Worm (Caenorhabditis elegans) whole organism, young adult: ENCODE measurements around the gene ruvb-1.

Experiments
- B0261.1 ChIP-seq: sonication (generic microtip); optimal IDR thresholded peaks from 2 replicates; lab custom pipeline; 2016; ENCODE audit warnings: mild to moderate bottlenecking, missing genetic modification characterization, moderate library complexity, missing compliant biosample characterization
- D2030.7 ChIP-seq: fragments of 200-800 bp; sonication (Bioruptor generic); IDR thresholded peaks from 2 replicates; pipeline ENCODE4 v1.3.6; 2022; ENCODE audit warnings: missing genetic modification reagents, missing genetic modification characterization, missing compliant biosample characterization
- F39B2.1 ChIP-seq: fragments of 200-800 bp; sonication (Bioruptor generic); IDR thresholded peaks from 2 replicates; pipeline ENCODE4 v1.3.6; 2022; ENCODE audit warnings: missing genetic modification reagents, missing genetic modification characterization, missing compliant biosample characterization
- F49E8.2 ChIP-seq: sonication (generic microtip); optimal IDR thresholded peaks from 3 replicates; lab custom pipeline; 2017; ENCODE audit warnings: missing genetic modification characterization, mild to moderate bottlenecking, missing compliant biosample characterization, antibody characterized with exemption, moderate library complexity; ENCODE audit not compliant: insufficient read depth
- K12H6.12 ChIP-seq: fragments of 200-800 bp; sonication (Bioruptor generic); optimal IDR thresholded peaks from 2 replicates; lab custom pipeline; 2018; ENCODE audit warnings: mild to moderate bottlenecking, missing genetic modification characterization, missing compliant biosample characterization
- Y53G8AR.9 ChIP-seq: fragments of 200-800 bp; sonication (Bioruptor generic); conservative IDR thresholded peaks from 2 replicates; pipeline ENCODE4 v1.3.6; 2022; ENCODE audit warnings: missing genetic modification reagents, missing genetic modification characterization, missing compliant biosample characterization
- ama-1 ChIP-seq, 3 experiments: fragments of 150-350 bp in 1 of 3; sonication (generic microtip) in 2 of 3; optimal IDR thresholded peaks; 2 replicates each; lab custom pipeline; 2014 to 2018; ENCODE audit warnings: missing biosample characterization in 2 of 3, missing genetic modification characterization in 2 of 3, missing genetic modification reagents in 2 of 3
- aptf-2 ChIP-seq: fragments of 200-800 bp; sonication (Bioruptor generic); conservative IDR thresholded peaks from 2 replicates; pipeline ENCODE4 v1.3.6; 2022; ENCODE audit warnings: missing genetic modification reagents, missing genetic modification characterization, missing compliant biosample characterization
- aptf-3 ChIP-seq: fragments of 200-800 bp; sonication (Bioruptor generic); IDR thresholded peaks from 2 replicates; pipeline ENCODE4 v1.3.6; 2022; ENCODE audit warnings: missing genetic modification characterization, missing compliant biosample characterization
- athp-1 ChIP-seq: sonication (generic microtip); optimal IDR thresholded peaks from 2 replicates; lab custom pipeline; 2017; ENCODE audit warnings: mild to moderate bottlenecking, missing genetic modification characterization, missing compliant biosample characterization
- attf-3 ChIP-seq: fragments of 200-800 bp; sonication (Bioruptor generic); conservative IDR thresholded peaks from 2 replicates; pipeline ENCODE4 v1.3.6; 2022; ENCODE audit warnings: missing genetic modification reagents, missing genetic modification characterization, missing compliant biosample characterization
- attf-5 ChIP-seq: fragments of 200-800 bp; sonication (Bioruptor generic); optimal IDR thresholded peaks from 2 replicates; lab custom pipeline; 2018; ENCODE audit warnings: mild to moderate bottlenecking, missing genetic modification characterization, missing compliant biosample characterization
- cebp-1 ChIP-seq, 2 experiments: fragments of 200-800 bp in 1 of 2; sonication (Bioruptor generic) in 1 of 2; sonication (generic microtip) in 1 of 2; IDR thresholded peaks in 1 of 2; optimal IDR thresholded peaks in 1 of 2; 2 replicates each; pipeline versions ENCODE4 v1.3.6 to Lab custom; 2017 to 2022; ENCODE audit warnings: missing compliant biosample characterization in 2 of 2, missing genetic modification characterization in 2 of 2, mild to moderate bottlenecking in 1 of 2, missing genetic modification reagents in 1 of 2, moderate library complexity in 1 of 2
- ceh-40 ChIP-seq: fragments of 200-800 bp; sonication (Bioruptor generic); IDR thresholded peaks from 2 replicates; pipeline ENCODE4 v1.3.6; 2022; ENCODE audit warnings: missing genetic modification characterization, missing compliant biosample characterization
- ceh-58 ChIP-seq: fragments of 200-800 bp; sonication (Bioruptor generic); IDR thresholded peaks from 2 replicates; pipeline ENCODE4 v1.3.6; 2022; ENCODE audit warnings: missing genetic modification characterization, missing compliant biosample characterization
- chd-7 ChIP-seq: sonication (generic microtip); optimal IDR thresholded peaks from 2 replicates; lab custom pipeline; 2016; ENCODE audit warnings: mild to moderate bottlenecking, missing genetic modification characterization, moderate library complexity, missing compliant biosample characterization
- die-1 ChIP-seq: sonication (generic microtip); optimal IDR thresholded peaks from 2 replicates; lab custom pipeline; 2016; ENCODE audit warnings: missing genotype, mild to moderate bottlenecking, missing genetic modification characterization, missing compliant biosample characterization
- dox-1 ChIP-seq: fragments of 200-800 bp; sonication (Bioruptor generic); IDR thresholded peaks from 2 replicates; pipeline ENCODE4 v1.3.6; 2022; ENCODE audit warnings: missing genetic modification reagents, missing genetic modification characterization, missing compliant biosample characterization
- dpl-1 ChIP-seq: fragments of 150-350 bp; optimal IDR thresholded peaks from 2 replicates; lab custom pipeline; 2014; ENCODE audit warnings: missing biosample characterization, missing genetic modification reagents, missing genetic modification characterization
- gei-17 ChIP-seq: fragments of 200-800 bp; sonication (Bioruptor generic); optimal IDR thresholded peaks from 2 replicates; lab custom pipeline; 2018; ENCODE audit warnings: mild to moderate bottlenecking, missing genetic modification characterization, missing compliant biosample characterization
- hmg-1.2 ChIP-seq: fragments of 200-800 bp; sonication (Bioruptor generic); IDR thresholded peaks from 2 replicates; pipeline ENCODE4 v1.3.6; 2022; ENCODE audit warnings: missing genetic modification reagents, missing genetic modification characterization, missing compliant biosample characterization
- hsf-1 ChIP-seq: fragments of 200-800 bp; sonication (Bioruptor generic); IDR thresholded peaks from 2 replicates; pipeline ENCODE4 v1.3.6; 2022; ENCODE audit warnings: missing genetic modification reagents, missing genetic modification characterization, missing compliant biosample characterization
- lin-26 ChIP-seq: fragments of 200-800 bp; sonication (Bioruptor generic); IDR thresholded peaks from 2 replicates; pipeline ENCODE4 v1.3.6; 2022; ENCODE audit warnings: missing genetic modification reagents, missing genetic modification characterization, missing compliant biosample characterization
- lin-40 ChIP-seq: sonication (generic microtip); optimal IDR thresholded peaks from 2 replicates; lab custom pipeline; 2016; ENCODE audit warnings: missing genetic modification characterization, mild to moderate bottlenecking, missing compliant biosample characterization, missing genotype, missing genetic modification reagents
- lin-54 ChIP-seq: fragments of 200-800 bp; sonication (Bioruptor generic); optimal IDR thresholded peaks from 2 replicates; lab custom pipeline; 2018; ENCODE audit warnings: mild to moderate bottlenecking, missing genetic modification characterization, missing compliant biosample characterization
- madf-10 ChIP-seq: sonication (generic microtip); optimal IDR thresholded peaks from 2 replicates; lab custom pipeline; 2016; ENCODE audit warnings: mild to moderate bottlenecking, missing genetic modification characterization, missing compliant biosample characterization
- madf-6 ChIP-seq: fragments of 200-800 bp; sonication (Bioruptor generic); IDR thresholded peaks from 2 replicates; pipeline ENCODE4 v1.3.6; 2022; ENCODE audit warnings: missing genetic modification reagents, missing genetic modification characterization, missing compliant biosample characterization
- madf-8 ChIP-seq: fragments of 200-800 bp; sonication (Bioruptor generic); conservative IDR thresholded peaks from 2 replicates; pipeline ENCODE4 v1.3.6; 2022; ENCODE audit warnings: missing genetic modification reagents, missing genetic modification characterization, missing compliant biosample characterization
- mxl-1 ChIP-seq: sonication (generic microtip); optimal IDR thresholded peaks from 2 replicates; lab custom pipeline; 2016; ENCODE audit warnings: missing genetic modification characterization, missing compliant biosample characterization
- pbrm-1 ChIP-seq: fragments of 200-800 bp; sonication (Bioruptor generic); IDR thresholded peaks from 2 replicates; pipeline ENCODE4 v1.3.6; 2022; ENCODE audit warnings: missing genetic modification reagents, missing genetic modification characterization, missing compliant biosample characterization
- rec-8 ChIP-seq, 2 experiments: sonication (generic microtip); optimal IDR thresholded peaks; 2 replicates each; lab custom pipeline; 2016; ENCODE audit warnings: mild to moderate bottlenecking in 2 of 2, missing genetic modification characterization in 2 of 2, missing genetic modification reagents in 2 of 2, missing genotype in 2 of 2, missing biosample characterization in 1 of 2, missing compliant biosample characterization in 1 of 2, moderate library complexity in 1 of 2
- repo-1 ChIP-seq: sonication (generic microtip); optimal IDR thresholded peaks from 2 replicates; lab custom pipeline; 2017; ENCODE audit warnings: mild to moderate bottlenecking, missing genetic modification characterization, missing compliant biosample characterization
- snpc-1.1 ChIP-seq: sonication (generic microtip); optimal IDR thresholded peaks from 2 replicates; lab custom pipeline; 2017; ENCODE audit warnings: missing genetic modification characterization, mild to moderate bottlenecking, missing compliant biosample characterization, antibody characterized with exemption, moderate library complexity, missing genotype, missing genetic modification reagents; ENCODE audit not compliant: insufficient read depth
- snpc-1.3 ChIP-seq: sonication (generic microtip); optimal IDR thresholded peaks from 2 replicates; lab custom pipeline; 2017; ENCODE audit warnings: missing genetic modification characterization, mild to moderate bottlenecking, missing compliant biosample characterization, antibody characterized with exemption, moderate library complexity, missing genotype, missing genetic modification reagents; ENCODE audit not compliant: insufficient read depth
- snpc-4 ChIP-seq, 5 experiments: fragments of 150-350 bp in 1 of 5; sonication (generic microtip) in 4 of 5; optimal IDR thresholded peaks; 2 replicates each; lab custom pipeline; 2014 to 2018; ENCODE audit warnings: missing genetic modification characterization in 5 of 5, missing biosample characterization in 3 of 5, antibody characterized with exemption in 2 of 5, mild to moderate bottlenecking in 2 of 5, missing compliant biosample characterization in 2 of 5, missing genotype in 2 of 5, moderate library complexity in 2 of 5, missing genetic modification reagents in 1 of 5
- tbp1 ChIP-seq: fragments of 200-800 bp; sonication (Bioruptor generic); optimal IDR thresholded peaks from 2 replicates; lab custom pipeline; 2018; ENCODE audit warnings: mild to moderate bottlenecking, missing genetic modification characterization, missing compliant biosample characterization
- tbx-9 ChIP-seq: sonication (generic microtip); optimal IDR thresholded peaks from 2 replicates; lab custom pipeline; 2016; ENCODE audit warnings: borderline replicate concordance, missing genetic modification characterization, inconsistent platforms, missing compliant biosample characterization
- ztf-25 ChIP-seq: fragments of 200-800 bp; sonication (Bioruptor generic); IDR thresholded peaks from 2 replicates; pipeline ENCODE4 v1.3.6; 2022; ENCODE audit warnings: missing genetic modification reagents, missing genetic modification characterization, missing compliant biosample characterization

Gene ruvb-1

DNA sequence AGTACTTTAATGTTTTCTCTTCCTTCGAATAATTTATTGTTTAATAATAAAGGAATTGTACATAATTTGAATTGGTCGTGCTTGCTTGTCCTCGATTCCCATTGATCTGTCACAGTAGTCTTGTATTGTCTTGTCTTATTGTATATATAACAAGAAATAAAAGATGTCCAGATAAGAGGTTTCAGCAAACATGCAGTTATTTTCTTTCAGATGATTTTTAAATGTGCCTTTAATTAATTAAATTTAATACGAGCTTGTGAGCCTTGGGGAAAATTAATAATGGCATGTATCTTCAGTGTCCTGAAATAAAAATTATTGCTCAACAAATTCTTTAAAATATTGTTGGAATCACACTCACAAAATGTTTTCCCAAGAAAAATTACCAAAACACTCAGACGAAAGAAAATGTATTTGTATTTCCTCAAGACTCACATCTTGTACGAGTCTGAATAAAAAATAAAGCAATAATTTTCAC, 42.5 kb upstream of the ruvb-1 start (continued):
- peak; percentile 25 for TF ChIP-seq hmg-1.2 (GFP tag; lab: Robert Waterston, UW)
- TF ChIP-seq ceh-40 (GFP tag; lab: Robert Waterston, UW) = no peak
- peak; percentile 63; the same call in 1 of the 2 replicates for TF ChIP-seq ztf-25 (GFP tag; lab: Robert Waterston, UW)
- 0 out of 2 replicates have a peak, but pooled peaks have one; percentile 28 for TF ChIP-seq lin-26 (GFP tag; lab: Robert Waterston, UW)
- peak; percentile 78 for TF ChIP-seq snpc-1.1 (tag; lab: Kevin White, UChicago)
- no peak for TF ChIP-seq madf-6 (GFP tag; lab: Robert Waterston, UW)
- TF ChIP-seq madf-10 (tag; lab: Kevin White, UChicago) = no peak
- TF ChIP-seq snpc-4 (GFP tag; optimal IDR thresholded peaks at IDR 0.05; lab: Kevin White, UChicago) = peak; percentile 70
- peak in 3 of 4 experiments; percentile 17 to 69 (median 41) for TF ChIP-seq snpc-4 (tag; optimal IDR thresholded peaks at IDR 0.05; lab: Kevin White, UChicago)
- peak; percentile 49 for TF ChIP-seq lin-54
- 0 out of 2 replicates have a peak, but pooled peaks have one; percentile 17 for TF ChIP-seq pbrm-1 (GFP tag; lab: Robert Waterston, UW)
- TF ChIP-seq B0261.1 (tag; lab: Kevin White, UChicago) = no peak
- TF ChIP-seq F49E8.2 (tag; lab: Kevin White, UChicago) = peak; percentile 82
- TF ChIP-seq rec-8 (tag; optimal IDR thresholded peaks at IDR 0.05; lab: Kevin White, UChicago) = peak in 1 of 2 experiments; percentile 61
- TF ChIP-seq snpc-1.3 (tag; lab: Kevin White, UChicago) = peak; percentile 88
- TF ChIP-seq repo-1 (tag; lab: Kevin White, UChicago) = peak; percentile 66

DNA sequence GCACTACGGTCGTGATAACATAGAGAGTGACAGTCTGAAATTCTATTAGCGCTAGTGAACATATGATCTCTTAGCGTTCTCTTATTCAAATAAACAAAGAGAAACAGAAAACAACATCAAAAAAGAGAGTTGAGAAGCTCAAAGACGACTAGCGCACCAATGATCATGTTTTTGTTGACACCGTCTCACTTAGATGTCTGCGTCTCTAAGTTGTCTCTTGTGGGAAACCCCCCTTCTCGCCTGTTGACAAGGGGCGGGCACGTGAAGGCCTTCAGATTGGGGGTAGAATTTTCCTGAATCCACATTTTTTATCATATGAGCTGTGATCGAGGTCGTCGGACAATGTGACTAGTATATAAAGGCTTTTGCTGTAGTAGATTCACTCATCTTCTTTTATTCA, 39.3 kb upstream of the ruvb-1 start:
- TF ChIP-seq tbx-9 (no peak), lin-40 (tag; lab: Kevin White, UChicago) (no peak), hmg-1.2 (GFP tag; lab: Robert Waterston, UW) (peak; percentile 50; the same call in 1 of the 2 replicates), madf-6 (GFP tag; lab: Robert Waterston, UW) (peak; percentile 39; the same call in 1 of the 2 replicates), madf-8 (0 out of 2 replicates have a peak, but pooled peaks have one; percentile 17), F39B2.1 (GFP tag; lab: Robert Waterston, UW) (no peak), D2030.7 (GFP tag; lab: Robert Waterston, UW) (peak; percentile 32; the same call in 1 of the 2 replicates), aptf-2 (GFP tag; lab: Robert Waterston, UW) (peak; percentile 40; the same call in 1 of the 2 replicates), ceh-58 (GFP tag; lab: Robert Waterston, UW) (no peak), chd-7 (tag; lab: Kevin White, UChicago) (peak; percentile 10), aptf-3 (GFP tag; lab: Robert Waterston, UW) (peak; percentile 23; the same call in 1 of the 2 replicates), tbp1 (GFP tag; lab: Kevin White, UChicago) (peak; percentile 7), K12H6.12 (peak; percentile 17), ama-1 (optimal IDR thresholded peaks at IDR 0.05; lab: Kevin White, UChicago) (no peak), ama-1 (GFP tag; optimal IDR thresholded peaks at IDR 0.05; lab: Kevin White, UChicago) (peak in 1 of 2 experiments; percentile 64), hsf-1 (GFP tag; lab: Robert Waterston, UW) (peak; percentile 27; the same call in 1 of the 2 replicates), pbrm-1 (GFP tag; lab: Robert Waterston, UW) (peak; percentile 44; the same call in 1 of the 2 replicates), cebp-1 (GFP tag; IDR thresholded peaks at IDR 0.05; lab: Robert Waterston, UW) (0 out of 2 replicates have a peak, but pooled peaks have one; percentile 17), cebp-1 (tag; optimal IDR thresholded peaks at IDR 0.05; lab: Kevin White, UChicago) (peak; percentile 42)
- TF ChIP-seq, all 124 proteins: peak for 13

DNA sequence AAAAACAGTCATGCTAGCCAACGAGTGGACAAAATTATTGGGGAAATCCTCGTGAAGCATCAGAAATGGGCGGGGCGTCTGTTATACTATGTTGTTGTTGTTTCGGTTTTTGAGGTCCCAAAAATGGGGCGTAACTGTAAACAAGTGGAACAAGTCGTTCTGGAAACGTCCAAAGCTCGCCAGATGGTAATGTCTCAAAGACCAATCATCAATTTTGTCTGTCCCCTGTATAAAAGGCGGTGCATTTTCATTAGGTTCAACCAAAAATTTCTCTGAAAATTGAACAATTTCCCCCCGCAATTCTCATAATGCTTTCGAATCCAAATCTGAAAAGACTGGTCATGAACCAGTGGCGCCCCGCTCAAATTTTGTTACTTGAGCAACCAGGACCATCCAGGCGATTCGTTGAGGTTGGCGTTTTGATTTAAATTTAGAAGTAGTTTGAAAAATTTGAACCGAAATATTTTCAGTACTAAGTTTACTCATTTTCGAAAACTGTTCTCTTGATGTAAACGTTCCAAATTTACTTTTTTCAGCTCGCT, 38.6 kb upstream of the ruvb-1 start:
- TF ChIP-seq attf-3 (no peak; the same call in 1 of the 2 replicates), cebp-1 (GFP tag; IDR thresholded peaks at IDR 0.05; lab: Robert Waterston, UW) (no peak), cebp-1 (tag; optimal IDR thresholded peaks at IDR 0.05; lab: Kevin White, UChicago) (peak; percentile 60), dox-1 (GFP tag; lab: Robert Waterston, UW) (peak; percentile 56), die-1 (tag; lab: Kevin White, UChicago) (no peak), F49E8.2 (tag; lab: Kevin White, UChicago) (peak; percentile 7), D2030.7 (GFP tag; lab: Robert Waterston, UW) (peak; percentile 22; the same call in 1 of the 2 replicates), Y53G8AR.9 (peak; percentile 51; the same call in 1 of the 2 replicates), lin-26 (GFP tag; lab: Robert Waterston, UW) (peak; percentile 43; the same call in 1 of the 2 replicates), mxl-1 (tag; lab: Kevin White, UChicago) (no peak), ceh-58 (GFP tag; lab: Robert Waterston, UW) (no peak), athp-1 (tag; lab: Kevin White, UChicago) (peak; percentile 59), gei-17 (no peak), madf-10 (tag; lab: Kevin White, UChicago) (no peak), aptf-3 (GFP tag; lab: Robert Waterston, UW) (0 out of 2 replicates have a peak, but pooled peaks have one; percentile 36), dpl-1 (GFP tag; lab: Kevin White, UChicago) (no peak), attf-5 (GFP tag; lab: Kevin White, UChicago) (peak; percentile 1), hmg-1.2 (GFP tag; lab: Robert Waterston, UW) (no peak)
